Fruit fly (Drosophila melanogaster) whole organism: ENCODE results near the gene brwl.

Source experiments
- CG8478 ChIP-seq: fragments of >200 bp; optimal IDR thresholded peaks from 2 replicates; lab custom pipeline; 2018; ENCODE audit warnings: inconsistent platforms
- Dll ChIP-seq: fragments of >200 bp; optimal IDR thresholded peaks from 2 replicates; lab custom pipeline; 2017
- EcR ChIP-seq, 2 experiments: fragments of >200 bp; optimal IDR thresholded peaks; 2 replicates each; lab custom pipeline; 2017; ENCODE audit warnings: missing biosample characterization in 2 of 2, missing genetic modification characterization in 2 of 2, missing genetic modification reagents in 2 of 2
- pan ChIP-seq: fragments of >200 bp; optimal IDR thresholded peaks from 2 replicates; lab custom pipeline; 2017
- psq ChIP-seq: fragments of >200 bp; optimal IDR thresholded peaks from 2 replicates; lab custom pipeline; 2017
- usp ChIP-seq: fragments of >200 bp; optimal IDR thresholded peaks from 2 replicates; lab custom pipeline; 2017; ENCODE audit warnings: missing biosample characterization, missing genetic modification characterization, mixed read lengths

Gene brwl

DNA sequence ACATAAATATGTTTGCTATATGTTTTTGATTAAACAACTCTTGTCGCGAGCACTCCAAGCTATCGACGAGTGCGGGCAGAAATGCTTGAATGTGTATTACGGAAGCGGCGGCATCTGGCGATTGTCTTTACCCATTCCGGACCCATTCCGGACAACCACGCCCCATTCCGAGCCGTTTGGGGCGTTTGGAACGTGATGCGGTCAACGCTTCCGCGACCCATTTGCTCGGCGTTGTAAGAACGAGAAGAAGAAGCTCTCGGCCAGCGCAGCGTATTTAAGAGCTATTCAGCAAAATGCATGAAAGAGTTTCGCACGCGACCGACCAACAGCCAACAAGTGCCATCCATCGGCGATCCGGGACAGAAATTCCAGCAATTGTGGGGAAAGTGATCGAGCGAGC is 23.2 kb upstream of the brwl start, which contains the start of gene CG13114:
Gene CG13114 (plus strand): TSS at position 301 of the 400 bp plus-strand sequence.
- TF ChIP-seq CG8478 (lab: Kevin White, UChicago): no peak
- no peak for TF ChIP-seq usp (GFP tag; lab: Kevin White, UChicago)
- no peak for TF ChIP-seq Dll
- no peak for TF ChIP-seq psq (lab: Kevin White, UChicago)
- TF ChIP-seq EcR (GFP tag; optimal IDR thresholded peaks at IDR 0.05; lab: Kevin White, UChicago): no peak
- no peak for TF ChIP-seq pan

DNA sequence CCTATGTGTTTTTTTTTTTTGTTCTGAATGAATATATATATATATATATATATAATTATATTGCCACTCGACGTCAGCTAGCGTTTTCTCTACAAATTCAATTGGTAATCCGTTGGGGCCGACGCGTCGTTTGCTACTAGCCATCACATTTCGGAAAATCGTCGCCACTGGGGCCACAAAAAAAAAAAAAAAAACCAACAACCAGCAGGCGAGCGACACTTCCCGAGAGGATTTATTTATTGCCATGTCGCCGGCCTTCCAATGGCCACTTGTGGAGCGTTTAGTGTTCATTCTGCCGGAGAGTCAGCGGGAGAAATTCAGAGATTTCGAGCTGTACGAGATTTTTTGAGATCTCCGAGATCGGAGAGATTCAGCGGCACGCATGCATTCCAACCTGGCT is 17.8 kb upstream of the brwl start:
- TF ChIP-seq usp (GFP tag; lab: Kevin White, UChicago): no peak
- no peak for TF ChIP-seq pan
- TF ChIP-seq CG8478 (lab: Kevin White, UChicago): no peak
- TF ChIP-seq EcR (GFP tag; optimal IDR thresholded peaks at IDR 0.05; lab: Kevin White, UChicago): no peak
- TF ChIP-seq psq (lab: Kevin White, UChicago): no peak
- TF ChIP-seq Dll: no peak

DNA sequence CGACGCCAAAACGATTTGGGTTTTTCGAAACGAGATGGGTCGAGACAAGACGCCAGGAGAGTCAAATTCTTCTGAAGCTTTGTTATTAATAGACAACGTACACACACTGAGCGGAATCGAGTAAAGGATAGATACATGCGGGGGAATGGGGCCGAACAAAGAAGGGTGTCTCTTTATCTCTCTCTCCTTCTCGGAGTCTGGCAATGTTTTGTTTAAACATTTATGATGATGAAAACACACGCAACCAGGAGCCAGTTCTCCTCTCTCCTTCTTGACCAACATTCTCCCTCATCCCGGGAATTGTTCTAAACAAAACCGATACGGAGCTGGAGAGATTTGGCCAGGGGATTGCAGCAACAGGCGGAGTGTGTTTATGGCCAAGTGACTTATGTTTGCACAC is 10.8 kb upstream of the brwl start:
- TF ChIP-seq psq (lab: Kevin White, UChicago) (no peak), Dll (no peak), CG8478 (lab: Kevin White, UChicago) (no peak), pan (no peak), usp (GFP tag; lab: Kevin White, UChicago) (no peak), EcR (GFP tag; optimal IDR thresholded peaks at IDR 0.05; lab: Kevin White, UChicago) (no peak)

DNA sequence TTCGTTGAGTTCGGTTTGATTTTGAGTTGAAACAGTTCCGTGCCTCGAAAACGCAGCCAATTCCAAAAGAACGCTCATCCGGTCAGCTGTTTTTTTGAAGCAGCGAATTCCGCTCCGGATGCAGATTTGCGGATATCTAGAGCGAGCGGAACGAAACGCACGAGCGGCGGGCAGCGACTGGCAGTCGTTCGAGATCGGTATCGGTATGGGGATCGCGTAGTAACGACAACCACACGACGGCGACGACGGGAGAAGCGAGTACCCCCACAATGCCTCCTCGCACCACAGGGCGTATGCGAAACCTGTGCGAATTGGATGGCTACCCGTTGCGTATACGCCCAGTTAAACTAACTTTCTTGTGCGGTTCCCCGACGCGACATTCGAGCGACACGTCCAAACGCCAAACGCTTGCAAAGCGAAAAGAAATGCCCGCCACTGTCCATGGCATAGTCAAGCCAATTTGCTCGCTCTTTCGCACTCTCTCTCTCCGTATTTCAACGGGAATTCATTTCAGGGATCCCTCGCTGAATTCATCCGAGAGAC is 8.6 kb upstream of the brwl start:
- TF ChIP-seq EcR (GFP tag; optimal IDR thresholded peaks at IDR 0.05; lab: Kevin White, UChicago) (no peak), Dll (no peak), usp (GFP tag; lab: Kevin White, UChicago) (no peak), pan (no peak), psq (lab: Kevin White, UChicago) (no peak), CG8478 (lab: Kevin White, UChicago) (no peak)

DNA sequence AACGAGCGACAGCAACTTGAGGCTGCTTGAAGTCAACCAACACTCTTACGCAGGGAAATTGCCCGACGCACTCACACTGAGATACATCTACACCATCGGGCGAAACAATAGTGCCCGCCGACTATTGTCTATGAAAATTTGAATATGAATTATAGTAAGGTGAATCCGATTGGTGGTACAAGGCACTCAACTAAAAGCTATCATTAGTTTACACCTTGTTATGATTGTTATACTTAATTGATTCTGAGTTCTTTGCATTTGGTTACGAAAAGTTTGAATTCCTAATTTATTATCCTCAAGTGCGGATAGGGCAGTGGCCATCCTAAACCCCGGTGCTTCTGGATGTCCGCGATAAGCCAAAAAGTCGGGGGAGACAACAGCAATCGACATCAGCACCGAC is 6.0 kb upstream of the brwl start:
- TF ChIP-seq psq (lab: Kevin White, UChicago): no peak
- no peak for TF ChIP-seq EcR (GFP tag; optimal IDR thresholded peaks at IDR 0.05; lab: Kevin White, UChicago)

DNA sequence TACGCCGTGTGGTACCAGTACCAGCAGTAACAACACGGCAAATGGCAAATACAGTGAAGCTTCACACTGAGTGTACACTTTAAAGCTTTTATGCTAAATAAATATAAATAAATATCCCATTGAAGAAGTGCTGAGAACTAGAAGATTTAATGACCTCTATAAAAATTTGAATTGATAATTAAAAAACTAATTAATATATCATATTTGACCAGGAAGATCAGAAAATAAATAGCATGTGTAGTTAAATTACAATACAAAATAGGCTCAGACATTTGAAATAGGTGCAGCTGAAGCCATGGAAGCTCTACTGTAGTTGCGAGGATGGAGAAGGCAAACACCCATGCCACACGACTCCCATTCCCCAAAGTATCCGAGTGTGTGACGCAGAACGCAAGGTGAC is 4.2 kb upstream of the brwl start:
- TF ChIP-seq Dll (no peak), psq (lab: Kevin White, UChicago) (no peak), CG8478 (lab: Kevin White, UChicago) (no peak), EcR (GFP tag; optimal IDR thresholded peaks at IDR 0.05; lab: Kevin White, UChicago) (no peak), usp (GFP tag; lab: Kevin White, UChicago) (no peak), pan (no peak)

DNA sequence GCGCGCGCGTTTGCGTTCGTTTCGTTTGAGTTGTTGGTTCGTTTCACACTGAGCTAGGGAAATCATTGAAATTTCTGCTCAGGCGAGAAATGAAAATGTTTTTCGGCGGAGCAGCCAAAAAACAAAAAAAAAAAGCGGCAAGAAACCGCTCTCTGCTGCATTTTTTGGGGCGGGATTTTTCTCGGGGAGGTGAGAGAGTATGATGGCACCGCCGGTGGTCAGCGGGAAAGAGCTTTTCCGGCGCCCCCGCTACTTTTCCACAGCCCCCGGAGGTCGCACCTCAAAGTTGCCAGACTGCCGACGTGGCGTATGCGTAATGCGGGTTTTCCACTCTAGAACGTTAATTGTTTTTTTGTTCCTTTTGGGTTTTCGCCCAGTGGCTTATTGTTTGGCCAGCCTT is 3.3 kb upstream of the brwl start, which contains the start of gene CG46468:
Gene CG46468 (minus strand): TSS at position 52 of the 400 bp plus-strand sequence.
- TF ChIP-seq psq (lab: Kevin White, UChicago) (no peak), EcR (GFP tag; optimal IDR thresholded peaks at IDR 0.05; lab: Kevin White, UChicago) (no peak), CG8478 (lab: Kevin White, UChicago) (no peak), Dll (no peak), usp (GFP tag; lab: Kevin White, UChicago) (no peak), pan (no peak)

DNA sequence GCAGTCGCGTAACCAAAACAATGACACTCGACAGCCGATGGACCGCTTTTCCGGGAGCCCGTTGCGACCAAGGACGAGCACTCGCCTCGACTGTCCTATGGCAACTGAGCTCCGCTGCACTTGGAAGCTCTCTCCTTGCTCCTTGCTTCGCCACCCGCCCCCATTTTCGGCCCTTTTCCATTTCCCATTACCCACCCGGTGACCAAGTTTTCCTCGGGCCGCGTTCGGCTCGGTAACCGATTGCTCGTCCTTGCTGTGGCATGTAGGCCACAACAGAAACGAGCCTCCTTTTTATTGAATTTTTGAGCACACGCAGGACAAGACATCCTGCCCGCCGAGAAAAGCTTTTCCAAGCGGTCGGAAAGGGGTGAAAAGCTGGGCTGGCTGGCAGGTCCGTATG is 2.0 kb upstream of the brwl start, which contains the start of gene jp:
Gene jp (minus strand): TSS at position 95 of the 400 bp plus-strand sequence.
- TF ChIP-seq Dll: no peak
- TF ChIP-seq CG8478 (lab: Kevin White, UChicago): no peak
- TF ChIP-seq usp (GFP tag; lab: Kevin White, UChicago): no peak
- no peak for TF ChIP-seq psq (lab: Kevin White, UChicago)
- TF ChIP-seq pan: no peak
- TF ChIP-seq EcR (GFP tag; optimal IDR thresholded peaks at IDR 0.05; lab: Kevin White, UChicago): no peak

DNA sequence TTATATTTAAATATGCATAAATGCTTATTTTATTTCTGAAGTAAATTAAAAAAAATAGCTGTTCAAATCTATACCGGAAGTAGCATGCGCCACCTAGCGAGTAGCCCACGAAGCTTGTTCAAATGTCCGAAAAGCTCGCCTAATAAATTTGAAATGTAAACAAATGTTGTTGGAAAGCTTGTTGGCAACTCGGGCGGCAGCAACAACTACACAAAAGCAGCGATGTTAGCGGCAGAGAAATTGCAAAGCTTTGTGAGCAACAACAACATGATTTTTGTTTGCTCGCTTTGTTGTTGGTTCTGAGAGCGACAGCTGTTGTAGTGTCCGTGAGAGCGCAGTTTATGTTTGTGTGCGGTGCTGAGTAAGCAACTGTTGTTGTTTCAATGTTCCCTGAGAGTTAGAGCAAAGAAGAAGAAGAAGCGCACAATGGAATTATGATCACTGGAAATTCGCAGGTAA is 1.3 kb upstream of the brwl start:
- no peak for TF ChIP-seq Dll

DNA sequence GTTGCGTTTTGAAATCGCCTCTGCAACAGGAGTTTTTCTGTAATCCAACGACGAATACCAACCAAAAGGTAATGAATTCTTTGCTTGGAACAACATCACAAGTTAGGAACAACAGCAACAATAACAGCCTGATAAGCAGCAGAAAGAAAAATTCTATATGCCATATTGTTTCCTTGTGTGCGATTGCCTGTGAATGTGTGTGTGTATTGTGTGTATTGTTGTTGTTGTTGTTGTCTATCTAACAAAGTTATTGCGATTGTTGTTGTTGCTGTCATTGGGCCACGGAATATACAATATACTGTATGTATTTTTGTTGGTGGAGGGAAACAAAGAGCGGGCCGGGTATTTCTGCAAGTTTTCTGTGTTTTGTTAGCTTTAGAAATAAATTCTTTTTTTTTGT is 441 bp downstream of the brwl start:
- no peak for TF ChIP-seq Dll
- TF ChIP-seq pan: no peak
- no peak for TF ChIP-seq usp (GFP tag; lab: Kevin White, UChicago)
- TF ChIP-seq psq (lab: Kevin White, UChicago): no peak
- TF ChIP-seq CG8478 (lab: Kevin White, UChicago): no peak
- TF ChIP-seq EcR (GFP tag; optimal IDR thresholded peaks at IDR 0.05; lab: Kevin White, UChicago): no peak

DNA sequence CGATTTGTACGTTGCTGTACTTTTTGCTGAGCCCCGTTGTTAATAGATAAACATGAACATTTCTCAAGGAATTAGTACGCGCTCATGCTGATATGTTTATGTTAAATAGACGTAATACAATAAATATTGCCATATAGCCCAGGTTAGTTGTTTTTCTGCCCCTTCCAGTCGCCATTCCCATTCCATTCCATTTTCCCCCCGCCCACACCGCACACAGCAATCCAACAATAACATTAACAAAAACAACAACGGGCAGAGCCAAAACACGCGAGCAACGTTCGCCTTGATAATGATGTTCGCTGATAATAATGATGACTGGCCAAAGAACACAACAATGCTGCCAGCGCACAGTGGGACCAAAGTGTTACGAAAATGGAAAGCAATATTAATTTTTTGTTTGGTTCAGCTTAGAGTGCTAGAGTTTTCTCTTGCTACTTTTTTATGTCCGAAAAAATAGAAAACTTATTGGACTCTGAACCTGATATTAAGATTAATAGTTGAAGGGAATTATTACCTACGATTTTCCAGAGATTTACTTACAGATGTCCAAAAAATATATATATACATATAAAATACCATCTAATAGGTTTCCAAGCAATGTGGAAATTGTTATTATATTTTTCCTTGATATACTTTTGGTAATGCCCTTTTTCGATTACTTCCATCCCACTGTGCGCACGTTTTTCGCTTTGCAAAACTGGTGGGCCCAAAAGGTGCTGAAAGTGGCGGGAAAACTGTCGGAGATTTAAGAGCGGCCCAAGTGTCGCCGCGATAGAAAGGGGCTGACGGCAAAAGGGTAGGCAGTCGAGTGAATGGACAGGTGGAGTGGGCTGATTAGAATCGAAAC is 1.1 kb downstream of the brwl start:
- no peak for TF ChIP-seq EcR (GFP tag; optimal IDR thresholded peaks at IDR 0.05; lab: Kevin White, UChicago)
- no peak for TF ChIP-seq pan
- no peak for TF ChIP-seq usp (GFP tag; lab: Kevin White, UChicago)
- no peak for TF ChIP-seq psq (lab: Kevin White, UChicago)
- TF ChIP-seq Dll: no peak
- no peak for TF ChIP-seq CG8478 (lab: Kevin White, UChicago)

DNA sequence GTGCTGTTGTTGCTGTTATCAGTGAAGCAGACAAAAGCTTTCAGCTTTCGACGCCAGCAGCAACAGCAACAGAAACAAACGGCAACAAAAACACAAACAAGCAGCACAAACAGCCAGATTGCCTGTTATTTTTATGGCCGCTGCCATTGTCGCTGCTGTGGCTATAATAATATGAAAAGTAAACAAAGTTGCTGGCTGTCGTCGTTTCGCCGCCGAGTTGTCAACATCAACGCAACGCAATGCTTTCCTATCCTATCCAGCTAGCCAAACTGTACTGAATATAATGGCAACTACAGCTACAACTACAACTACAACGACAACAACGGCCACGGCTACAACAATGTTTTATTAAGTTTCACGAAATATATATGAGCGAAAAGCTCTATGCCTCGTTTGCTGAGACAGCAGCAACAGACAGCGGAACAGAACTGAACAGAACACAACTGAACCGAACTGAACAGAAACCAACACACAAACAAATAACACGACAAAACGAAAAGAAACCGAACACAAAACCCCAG is 2.0 kb downstream of the brwl start:
- TF ChIP-seq pan: no peak
